Worm (Caenorhabditis elegans): ENCODE measurements around the gene pfd-4.

Gene pfd-4

ce11 chrIV:11351563-11351962, 36.6 kb downstream of the pfd-4 start:
- TF ChIP-seq nhr-237 (tag; optimal IDR thresholded peaks at IDR 0.05) (no peak), zag-1 (tag; optimal IDR thresholded peaks at IDR 0.05) (no peak), nhr-11 (tag; optimal IDR thresholded peaks at IDR 0.05) (no peak), F13H6.1 (tag; optimal IDR thresholded peaks at IDR 0.05) (no peak), nhr-25 (tag; optimal IDR thresholded peaks at IDR 0.05) (no peak), fos-1 (tag; optimal IDR thresholded peaks at IDR 0.05) (no peak)

ce11 chrIV:11352768-11353167, 37.8 kb downstream of the pfd-4 start:
- TF ChIP-seq F13H6.1 (tag; optimal IDR thresholded peaks at IDR 0.05) (peak; percentile 8), alr-1 (tag; optimal IDR thresholded peaks at IDR 0.05) (no peak), nhr-129 (tag; optimal IDR thresholded peaks at IDR 0.05) (peak; percentile 12)

- TF ChIP-seq mdl-1 (tag; optimal IDR thresholded peaks at IDR 0.05): peak; percentile 37 to 39
- TF ChIP-seq R02D3.7 (tag; optimal IDR thresholded peaks at IDR 0.05): no peak
- TF ChIP-seq nhr-10 (tag; optimal IDR thresholded peaks at IDR 0.05): no peak
- TF ChIP-seq nhr-129 (tag; optimal IDR thresholded peaks at IDR 0.05): peak; percentile 76
- peak; percentile 32 for TF ChIP-seq crh-2 (tag; optimal IDR thresholded peaks at IDR 0.05)
- peak in 1 of 2 experiments; percentile 60 for TF ChIP-seq lsy-2 (tag; optimal IDR thresholded peaks at IDR 0.05)
- TF ChIP-seq zag-1 (tag; optimal IDR thresholded peaks at IDR 0.05): no peak
- TF ChIP-seq unc-55 (GFP tag; optimal IDR thresholded peaks at IDR 0.05): peak; percentile 11
- TF ChIP-seq F13H6.1 (tag; optimal IDR thresholded peaks at IDR 0.05): peak; percentile 33
- peak; percentile 60 for TF ChIP-seq C34F6.9 (tag; optimal IDR thresholded peaks at IDR 0.05)
- peak; percentile 68 for TF ChIP-seq sem-4 (tag; optimal IDR thresholded peaks at IDR 0.05)
- peak; percentile 24 for TF ChIP-seq sma-9 (GFP tag; optimal IDR thresholded peaks at IDR 0.05)
- no peak for TF ChIP-seq sma-9 (tag; optimal IDR thresholded peaks at IDR 0.05)
- TF ChIP-seq gmeb-1 (tag; optimal IDR thresholded peaks at IDR 0.05): no peak
- peak; percentile 60 for TF ChIP-seq ztf-4 (tag; optimal IDR thresholded peaks at IDR 0.05)
Measured at ce11 chrIV:11353946-11354458, 39.0 kb downstream of the pfd-4 start, which contains the start of gene T01G1.2. T01G1.2 (plus strand) TSS chrIV:11354408.

- TF ChIP-seq nhr-129 (tag; optimal IDR thresholded peaks at IDR 0.05): no peak
- TF ChIP-seq egl-27 (tag; optimal IDR thresholded peaks at IDR 0.05): no peak
- TF ChIP-seq unc-62 (GFP tag; optimal IDR thresholded peaks at IDR 0.05): no peak
- TF ChIP-seq nhr-23 (tag; optimal IDR thresholded peaks at IDR 0.05): no peak
- TF ChIP-seq mdl-1 (tag; optimal IDR thresholded peaks at IDR 0.05): no peak
- no peak for TF ChIP-seq skn-1 (tag; optimal IDR thresholded peaks at IDR 0.05)
- no peak for TF ChIP-seq ztf-11 (tag; optimal IDR thresholded peaks at IDR 0.05)
- TF ChIP-seq ceh-82 (tag; optimal IDR thresholded peaks at IDR 0.05): no peak
- TF ChIP-seq unc-39 (tag; optimal IDR thresholded peaks at IDR 0.05): no peak
- TF ChIP-seq ZK546.5 (tag; optimal IDR thresholded peaks at IDR 0.05): no peak
- TF ChIP-seq zag-1 (tag; optimal IDR thresholded peaks at IDR 0.05): no peak
Measured at ce11 chrIV:11359769-11360168, 44.8 kb downstream of the pfd-4 start, which contains the start of gene klp-12. klp-12 (minus strand) TSS chrIV:11359869.

ce11 chrIV:11361409-11361808, 46.4 kb downstream of the pfd-4 start, which contains the start of gene T01G1.4:
T01G1.4 (minus strand) TSS chrIV:11361509.
- TF ChIP-seq elt-1 (tag; optimal IDR thresholded peaks at IDR 0.05) (no peak), R02D3.7 (tag; optimal IDR thresholded peaks at IDR 0.05) (no peak), snpc-4 (tag; optimal IDR thresholded peaks at IDR 0.05) (no peak), ama-1 (optimal IDR thresholded peaks at IDR 0.05) (no peak), aly-2 (tag; optimal IDR thresholded peaks at IDR 0.05) (no peak), nhr-23 (tag; optimal IDR thresholded peaks at IDR 0.05) (no peak), zag-1 (tag; optimal IDR thresholded peaks at IDR 0.05) (no peak), lin-13 (GFP tag; optimal IDR thresholded peaks at IDR 0.05) (no peak), mab-5 (tag; optimal IDR thresholded peaks at IDR 0.05) (no peak), mbf-1 (tag; optimal IDR thresholded peaks at IDR 0.05) (no peak), unc-39 (tag; optimal IDR thresholded peaks at IDR 0.05) (no peak), elt-3 (tag; optimal IDR thresholded peaks at IDR 0.05) (no peak), nhr-10 (tag; optimal IDR thresholded peaks at IDR 0.05) (no peak), nhr-11 (tag; optimal IDR thresholded peaks at IDR 0.05) (no peak), ZK546.5 (tag; optimal IDR thresholded peaks at IDR 0.05) (no peak), unc-55 (GFP tag; optimal IDR thresholded peaks at IDR 0.05) (no peak), sma-3 (GFP tag; optimal IDR thresholded peaks at IDR 0.05) (no peak), nhr-129 (tag; optimal IDR thresholded peaks at IDR 0.05) (no peak)

Measured in whole organism, L2 larva.